Worm (Caenorhabditis elegans): ENCODE data around the gene pro-2.
A peak's percentile ranks its signal among the peaks of the same experiment; 100 is the strongest.

pro-2 gene

ce11 chrII:10300954-10301353 lies 44.0 kb downstream of the pro-2 start, which contains the start of gene mdt-22 (continued):
- TF ChIP-seq nhr-84 (tag; optimal IDR thresholded peaks at IDR 0.05) = no peak
- peak; percentile 91 for TF ChIP-seq mep-1 (tag; optimal IDR thresholded peaks at IDR 0.05)
- TF ChIP-seq fkh-8 (tag; optimal IDR thresholded peaks at IDR 0.05) = peak; percentile 73
- TF ChIP-seq lir-3 (tag; optimal IDR thresholded peaks at IDR 0.05; ENCODE audit: poor library complexity) = peak; percentile 73
- TF ChIP-seq rnt-1 (tag; optimal IDR thresholded peaks at IDR 0.05) = peak; percentile 89
- TF ChIP-seq C34B4.2 (tag; optimal IDR thresholded peaks at IDR 0.05) = no peak
- TF ChIP-seq unc-62 (GFP tag; optimal IDR thresholded peaks at IDR 0.05) = no peak
- TF ChIP-seq pag-3 (tag; optimal IDR thresholded peaks at IDR 0.05; ENCODE audit: borderline replicate concordance, insufficient read depth) = no peak
- no peak for TF ChIP-seq sptf-1 (tag; optimal IDR thresholded peaks at IDR 0.05)
- TF ChIP-seq grh-1 (GFP tag; IDR thresholded peaks at IDR 0.05) = peak; percentile 41; the same call in 1 of the 2 replicates
- TF ChIP-seq jun-1 (tag; optimal IDR thresholded peaks at IDR 0.05) = peak; percentile 55
- TF ChIP-seq zip-4 (GFP tag; optimal IDR thresholded peaks at IDR 0.05) = peak; percentile 39
- TF ChIP-seq fkh-4 (tag; optimal IDR thresholded peaks at IDR 0.05; ENCODE audit: borderline replicate concordance) = no peak
- peak; percentile 80 for TF ChIP-seq tbx-2 (tag; optimal IDR thresholded peaks at IDR 0.05)
- TF ChIP-seq tlp-1 (tag; optimal IDR thresholded peaks at IDR 0.05) = no peak
- peak; percentile 72 for TF ChIP-seq mab-9 (GFP tag; IDR thresholded peaks at IDR 0.05)
- TF ChIP-seq lin-14 (GFP tag; optimal IDR thresholded peaks at IDR 0.05) = peak; percentile 71
- TF ChIP-seq C16A3.4 (tag; optimal IDR thresholded peaks at IDR 0.05) = peak; percentile 83
- TF ChIP-seq ceh-82 (tag; optimal IDR thresholded peaks at IDR 0.05) = peak; percentile 79 to 88 (median 87)
- peak; percentile 99 for TF ChIP-seq F16B12.6 (tag; optimal IDR thresholded peaks at IDR 0.05)
- no peak for TF ChIP-seq ztf-4 (tag; optimal IDR thresholded peaks at IDR 0.05)
- TF ChIP-seq ceh-8 (GFP tag; optimal IDR thresholded peaks at IDR 0.05) = peak; percentile 35
- TF ChIP-seq nhr-11 (tag; optimal IDR thresholded peaks at IDR 0.05) = no peak
- no peak for TF ChIP-seq ces-1 (GFP tag; optimal IDR thresholded peaks at IDR 0.05)
- no peak for TF ChIP-seq pqm-1 (tag; optimal IDR thresholded peaks at IDR 0.05)
- peak; percentile 68 for TF ChIP-seq nhr-77 (tag; optimal IDR thresholded peaks at IDR 0.05)
- TF ChIP-seq lin-15B (tag; optimal IDR thresholded peaks at IDR 0.05) = peak; percentile 85
- peak; percentile 21 for TF ChIP-seq efl-3 (GFP tag; optimal IDR thresholded peaks at IDR 0.05)
- no peak for TF ChIP-seq egl-27 (tag; optimal IDR thresholded peaks at IDR 0.05)
- no peak for TF ChIP-seq fos-1 (tag; optimal IDR thresholded peaks at IDR 0.05)
- peak in 1 of 2 experiments; percentile 51 for TF ChIP-seq mdl-1 (tag; optimal IDR thresholded peaks at IDR 0.05)
- no peak for TF ChIP-seq alr-1 (tag; optimal IDR thresholded peaks at IDR 0.05; ENCODE audit: borderline replicate concordance)
- TF ChIP-seq blmp-1 (tag; optimal IDR thresholded peaks at IDR 0.05) = peak; percentile 52
- TF ChIP-seq ceh-90 (tag; optimal IDR thresholded peaks at IDR 0.05) = peak; percentile 28
- peak; percentile 45 for TF ChIP-seq snpc-4 (tag; optimal IDR thresholded peaks at IDR 0.05)
- TF ChIP-seq elt-3 (tag; optimal IDR thresholded peaks at IDR 0.05) = peak in 2 of 6 experiments; percentile 2 to 4
- TF ChIP-seq nhr-19 (GFP tag; conservative IDR thresholded peaks at IDR 0.05) = peak; percentile 81
- peak; percentile 80 for TF ChIP-seq swsn-7 (tag; optimal IDR thresholded peaks at IDR 0.05)
- TF ChIP-seq nhr-237 (tag; optimal IDR thresholded peaks at IDR 0.05) = no peak
- no peak for TF ChIP-seq aha-1 (tag; optimal IDR thresholded peaks at IDR 0.05)
- no peak for TF ChIP-seq zag-1 (tag; optimal IDR thresholded peaks at IDR 0.05)
- TF ChIP-seq irx-1 (tag; optimal IDR thresholded peaks at IDR 0.05) = peak; percentile 60
- TF ChIP-seq snu-23 (GFP tag; optimal IDR thresholded peaks at IDR 0.05) = peak; percentile 84
- peak; percentile 82 for TF ChIP-seq nhr-85 (tag)
- TF ChIP-seq skn-1 (tag; optimal IDR thresholded peaks at IDR 0.05) = peak; percentile 72
- TF ChIP-seq hlh-17 (GFP tag; optimal IDR thresholded peaks at IDR 0.05; ENCODE audit: borderline replicate concordance) = no peak
- peak; percentile 80 for TF ChIP-seq lin-13 (GFP tag; optimal IDR thresholded peaks at IDR 0.05)
- TF ChIP-seq ztf-11 (tag; optimal IDR thresholded peaks at IDR 0.05) = peak in 1 of 2 experiments; percentile 71
- TF ChIP-seq nhr-76 (tag; optimal IDR thresholded peaks at IDR 0.05) = no peak
- peak; percentile 63 for TF ChIP-seq fkh-10 (GFP tag; optimal IDR thresholded peaks at IDR 0.05)
- peak; percentile 77 for TF ChIP-seq nhr-20 (tag; optimal IDR thresholded peaks at IDR 0.05)
- TF ChIP-seq elt-2 (tag; optimal IDR thresholded peaks at IDR 0.05) = no peak
- no peak for TF ChIP-seq ceh-88 (GFP tag; IDR thresholded peaks at IDR 0.05)
